Worm (Caenorhabditis elegans) whole organism, mixed stage, embryonic: Measurements from ENCODE around the gene C09H10.5.
A peak's percentile ranks its signal among the peaks of the same experiment; 100 is the strongest.

ENCODE experiments used
- M03D4.4 ChIP-seq: sonication (generic microtip); optimal IDR thresholded peaks from 2 replicates; lab custom pipeline; 2017; ENCODE audit warnings: mild to moderate bottlenecking, missing genetic modification characterization, missing compliant biosample characterization
- bed-3 ChIP-seq: fragments of 200-800 bp; sonication (Bioruptor generic); optimal IDR thresholded peaks from 3 replicates; lab custom pipeline; 2018; ENCODE audit warnings: mild to moderate bottlenecking, missing genetic modification characterization, moderate library complexity, missing compliant biosample characterization
- blmp-1 ChIP-seq: fragments of 150-350 bp; optimal IDR thresholded peaks from 2 replicates; lab custom pipeline; 2014; ENCODE audit warnings: missing biosample characterization, missing genetic modification characterization
- ceh-39 ChIP-seq: fragments of 150-350 bp; optimal IDR thresholded peaks from 2 replicates; lab custom pipeline; 2014; ENCODE audit warnings: missing biosample characterization, missing genetic modification characterization
- ceh-43 ChIP-seq: fragments of 200-800 bp; sonication (Bioruptor generic); optimal IDR thresholded peaks from 2 replicates; lab custom pipeline; 2018; ENCODE audit warnings: mild to moderate bottlenecking, missing genetic modification characterization, moderate library complexity, missing compliant biosample characterization
- ceh-83 ChIP-seq: fragments of 200-800 bp; sonication (Bioruptor generic); optimal IDR thresholded peaks from 2 replicates; lab custom pipeline; 2018; ENCODE audit warnings: mild to moderate bottlenecking, missing genetic modification characterization, missing compliant biosample characterization
- ces-1 ChIP-seq: fragments of 150-350 bp; optimal IDR thresholded peaks from 2 replicates; lab custom pipeline; 2014; ENCODE audit warnings: missing biosample characterization, missing genetic modification reagents, missing genetic modification characterization
- cnd-1 ChIP-seq: fragments of 200-800 bp; sonication (Bioruptor generic); optimal IDR thresholded peaks from 2 replicates; lab custom pipeline; 2018; ENCODE audit warnings: mild to moderate bottlenecking, missing genetic modification characterization, missing compliant biosample characterization
- drap-1 ChIP-seq: fragments of 200-800 bp; sonication (Bioruptor generic); optimal IDR thresholded peaks from 3 replicates; lab custom pipeline; 2018; ENCODE audit warnings: mild to moderate bottlenecking, missing genetic modification characterization, missing compliant biosample characterization
- elt-1 ChIP-seq: sonication (generic microtip); optimal IDR thresholded peaks from 2 replicates; lab custom pipeline; 2017; ENCODE audit warnings: missing genetic modification characterization, mild to moderate bottlenecking, missing compliant biosample characterization, antibody characterized with exemption, moderate library complexity, borderline replicate concordance; ENCODE audit not compliant: insufficient read depth
- elt-3 ChIP-seq: fragments of 150-350 bp; optimal IDR thresholded peaks from 2 replicates; lab custom pipeline; 2014; ENCODE audit warnings: missing biosample characterization, missing genetic modification characterization
- ham-2 ChIP-seq: fragments of 200-800 bp; sonication (Bioruptor generic); optimal IDR thresholded peaks from 2 replicates; lab custom pipeline; 2018; ENCODE audit warnings: mild to moderate bottlenecking, missing genetic modification characterization, missing compliant biosample characterization
- hlh-1 ChIP-seq: fragments of 150-350 bp; optimal IDR thresholded peaks from 2 replicates; lab custom pipeline; 2014; ENCODE audit warnings: missing biosample characterization, missing genetic modification reagents, missing genetic modification characterization
- lin-13 ChIP-seq: fragments of 150-350 bp; optimal IDR thresholded peaks from 2 replicates; lab custom pipeline; 2014; ENCODE audit warnings: missing biosample characterization, missing genetic modification characterization
- lin-32 ChIP-seq: fragments of 200-800 bp; sonication (Bioruptor generic); optimal IDR thresholded peaks from 2 replicates; lab custom pipeline; 2018; ENCODE audit warnings: mild to moderate bottlenecking, missing genetic modification characterization, missing compliant biosample characterization
- lsy-2 ChIP-seq: fragments of 150-350 bp; optimal IDR thresholded peaks from 2 replicates; lab custom pipeline; 2014; ENCODE audit warnings: missing biosample characterization, missing genetic modification characterization
- mab-5 ChIP-seq: fragments of 150-350 bp; optimal IDR thresholded peaks from 2 replicates; lab custom pipeline; 2014; ENCODE audit warnings: missing biosample characterization, missing genetic modification characterization
- mep-1 ChIP-seq: fragments of 150-350 bp; optimal IDR thresholded peaks from 2 replicates; lab custom pipeline; 2017; ENCODE audit warnings: missing biosample characterization, missing genetic modification reagents, missing genetic modification characterization, inconsistent platforms
- mls-2 ChIP-seq: sonication (generic microtip); optimal IDR thresholded peaks from 2 replicates; lab custom pipeline; 2016; ENCODE audit warnings: mild to moderate bottlenecking, missing genetic modification characterization, moderate library complexity, missing compliant biosample characterization
- nhr-12 ChIP-seq: fragments of 150-350 bp; optimal IDR thresholded peaks from 2 replicates; lab custom pipeline; 2014; ENCODE audit warnings: missing biosample characterization, missing genetic modification characterization
- nhr-2 ChIP-seq: fragments of 150-350 bp; optimal IDR thresholded peaks from 2 replicates; lab custom pipeline; 2014; ENCODE audit warnings: missing biosample characterization, missing genetic modification characterization
- nhr-237 ChIP-seq: fragments of 150-350 bp; optimal IDR thresholded peaks from 2 replicates; lab custom pipeline; 2014; ENCODE audit warnings: missing biosample characterization, missing genetic modification characterization
- nhr-28 ChIP-seq: fragments of 150-350 bp; optimal IDR thresholded peaks from 2 replicates; lab custom pipeline; 2014; ENCODE audit warnings: missing biosample characterization, missing genetic modification characterization
- nhr-76 ChIP-seq: sonication (generic microtip); optimal IDR thresholded peaks from 2 replicates; lab custom pipeline; 2017; ENCODE audit warnings: missing biosample characterization, missing genetic modification characterization
- sem-2 ChIP-seq: fragments of 200-800 bp; sonication (Bioruptor generic); optimal IDR thresholded peaks from 2 replicates; lab custom pipeline; 2018; ENCODE audit warnings: mild to moderate bottlenecking, missing genetic modification characterization, missing compliant biosample characterization
- snpc-4 ChIP-seq: fragments of 150-350 bp; optimal IDR thresholded peaks from 2 replicates; lab custom pipeline; 2014; ENCODE audit warnings: missing biosample characterization, missing genetic modification characterization
- sptf-1 ChIP-seq: sonication (generic microtip); optimal IDR thresholded peaks from 2 replicates; lab custom pipeline; 2017; ENCODE audit warnings: mild to moderate bottlenecking, missing genetic modification characterization, moderate library complexity, missing compliant biosample characterization
- tbx-8 ChIP-seq: fragments of 200-800 bp; sonication (Bioruptor generic); optimal IDR thresholded peaks from 2 replicates; lab custom pipeline; 2018; ENCODE audit warnings: mild to moderate bottlenecking, missing genetic modification characterization, moderate library complexity, missing compliant biosample characterization
- unc-120 ChIP-seq: sonication (generic microtip); optimal IDR thresholded peaks from 2 replicates; lab custom pipeline; 2017; ENCODE audit warnings: missing genetic modification characterization, missing compliant biosample characterization; ENCODE audit not compliant: poor library complexity, severe bottlenecking
- unc-39 ChIP-seq: fragments of 150-350 bp; optimal IDR thresholded peaks from 2 replicates; lab custom pipeline; 2014; ENCODE audit warnings: missing biosample characterization, missing genetic modification characterization
- unc-62 ChIP-seq: fragments of 150-350 bp; optimal IDR thresholded peaks from 2 replicates; lab custom pipeline; 2014; ENCODE audit warnings: missing biosample characterization, missing genetic modification reagents, missing genetic modification characterization
- zip-8 ChIP-seq: fragments of 150-350 bp; optimal IDR thresholded peaks from 2 replicates; lab custom pipeline; 2014; ENCODE audit warnings: missing biosample characterization, missing genetic modification characterization
- ztf-11 ChIP-seq: fragments of 150-350 bp; optimal IDR thresholded peaks from 2 replicates; lab custom pipeline; 2014; ENCODE audit warnings: missing biosample characterization, missing genetic modification characterization

The C09H10.5 gene

ce11 chrII:11140140-11140539, 36.6 kb upstream of the C09H10.5 start, which contains the start of gene F40F8.4:
Gene F40F8.4, minus strand, starts transcription at chrII:11140240.
- TF ChIP-seq cnd-1 (tag; lab: Kevin White, UChicago): no peak
- TF ChIP-seq ceh-39 (tag; lab: Kevin White, UChicago): no peak
- TF ChIP-seq sem-2 (GFP tag; lab: Kevin White, UChicago): no peak
- no peak for TF ChIP-seq lsy-2
- no peak for TF ChIP-seq sptf-1
- no peak for TF ChIP-seq ceh-43 (GFP tag; lab: Kevin White, UChicago)
- TF ChIP-seq unc-39 (tag; lab: Kevin White, UChicago): no peak
- no peak for TF ChIP-seq nhr-76 (tag; lab: Kevin White, UChicago)
- no peak for TF ChIP-seq M03D4.4 (tag; lab: Kevin White, UChicago)
- TF ChIP-seq nhr-28 (tag; lab: Kevin White, UChicago): no peak
- no peak for TF ChIP-seq hlh-1 (tag; lab: Kevin White, UChicago)
- no peak for TF ChIP-seq tbx-8 (GFP tag; lab: Kevin White, UChicago)
- TF ChIP-seq snpc-4: no peak
- no peak for TF ChIP-seq bed-3 (GFP tag; lab: Kevin White, UChicago)
- no peak for TF ChIP-seq ces-1
- TF ChIP-seq mls-2 (tag; lab: Kevin White, UChicago): no peak
- no peak for TF ChIP-seq drap-1 (GFP tag; lab: Kevin White, UChicago)
- TF ChIP-seq nhr-2 (tag; lab: Kevin White, UChicago): no peak
- TF ChIP-seq ceh-83: no peak

ce11 chrII:11135773-11136172, 32.2 kb upstream of the C09H10.5 start:
- peak; percentile 78 for TF ChIP-seq unc-62 (GFP tag; lab: Kevin White, UChicago)
- TF ChIP-seq nhr-2 (tag; lab: Kevin White, UChicago): no peak
- no peak for TF ChIP-seq nhr-28 (tag; lab: Kevin White, UChicago)
- no peak for TF ChIP-seq nhr-12 (tag; lab: Kevin White, UChicago)
- no peak for TF ChIP-seq lin-32 (GFP tag; lab: Kevin White, UChicago)
- TF ChIP-seq ceh-83: no peak
- no peak for TF ChIP-seq sem-2 (GFP tag; lab: Kevin White, UChicago)
- TF ChIP-seq ztf-11 (tag; lab: Kevin White, UChicago): no peak

- no peak for TF ChIP-seq ceh-43 (GFP tag; lab: Kevin White, UChicago)
- TF ChIP-seq ces-1: no peak
- no peak for TF ChIP-seq ceh-83
- no peak for TF ChIP-seq lsy-2
- no peak for TF ChIP-seq mab-5 (tag; lab: Kevin White, UChicago)
- no peak for TF ChIP-seq nhr-28 (tag; lab: Kevin White, UChicago)
- TF ChIP-seq nhr-237 (tag; lab: Kevin White, UChicago): no peak
- no peak for TF ChIP-seq unc-39 (tag; lab: Kevin White, UChicago)
- no peak for TF ChIP-seq lin-13 (tag; lab: Kevin White, UChicago)
- no peak for TF ChIP-seq elt-3 (tag; lab: Kevin White, UChicago)
- TF ChIP-seq blmp-1 (tag; lab: Kevin White, UChicago): no peak
- no peak for TF ChIP-seq zip-8
- no peak for TF ChIP-seq ham-2 (GFP tag; lab: Kevin White, UChicago)
- no peak for TF ChIP-seq unc-62 (GFP tag; lab: Kevin White, UChicago)
- TF ChIP-seq sem-2 (GFP tag; lab: Kevin White, UChicago): no peak
- no peak for TF ChIP-seq cnd-1 (tag; lab: Kevin White, UChicago)
- no peak for TF ChIP-seq M03D4.4 (tag; lab: Kevin White, UChicago)
- no peak for TF ChIP-seq hlh-1 (tag; lab: Kevin White, UChicago)
- no peak for TF ChIP-seq sptf-1
- TF ChIP-seq drap-1 (GFP tag; lab: Kevin White, UChicago): no peak
These were observed 31.3 kb upstream of the C09H10.5 start, which contains the start of gene F40F8.5 for ce11 chrII:11134828-11135227. Gene F40F8.5, minus strand, starts transcription at chrII:11134928.

- no peak for TF ChIP-seq sem-2 (GFP tag; lab: Kevin White, UChicago)
- TF ChIP-seq lin-32 (GFP tag; lab: Kevin White, UChicago): no peak
- TF ChIP-seq ceh-83: no peak
- no peak for TF ChIP-seq lin-13 (tag; lab: Kevin White, UChicago)
- TF ChIP-seq nhr-237 (tag; lab: Kevin White, UChicago): peak; percentile 3
- TF ChIP-seq zip-8: no peak
- TF ChIP-seq blmp-1 (tag; lab: Kevin White, UChicago): peak; percentile 4
- TF ChIP-seq mab-5 (tag; lab: Kevin White, UChicago): no peak
- no peak for TF ChIP-seq elt-1 (tag; lab: Kevin White, UChicago)
- peak; percentile 27 for TF ChIP-seq unc-120 (tag; lab: Kevin White, UChicago)
- no peak for TF ChIP-seq ham-2 (GFP tag; lab: Kevin White, UChicago)
- TF ChIP-seq nhr-2 (tag; lab: Kevin White, UChicago): no peak
- TF ChIP-seq cnd-1 (tag; lab: Kevin White, UChicago): no peak
- TF ChIP-seq lsy-2: peak; percentile 59
- TF ChIP-seq mep-1: no peak
- no peak for TF ChIP-seq unc-39 (tag; lab: Kevin White, UChicago)
- TF ChIP-seq ces-1: peak; percentile 6
- no peak for TF ChIP-seq hlh-1 (tag; lab: Kevin White, UChicago)
- TF ChIP-seq M03D4.4 (tag; lab: Kevin White, UChicago): no peak
- peak; percentile 4 for TF ChIP-seq ceh-39 (tag; lab: Kevin White, UChicago)
- TF ChIP-seq ceh-43 (GFP tag; lab: Kevin White, UChicago): no peak
- TF ChIP-seq sptf-1: no peak
- TF ChIP-seq, all 35 proteins: peak for 6
These were observed 29.0 kb upstream of the C09H10.5 start, which contains the start of gene F40F8.11 for ce11 chrII:11132542-11132941. Gene F40F8.11, minus strand, starts transcription at chrII:11132590.
